Fruit fly (Drosophila melanogaster): Measurements from ENCODE around the gene CG3604.

CG3604 gene

DNA sequence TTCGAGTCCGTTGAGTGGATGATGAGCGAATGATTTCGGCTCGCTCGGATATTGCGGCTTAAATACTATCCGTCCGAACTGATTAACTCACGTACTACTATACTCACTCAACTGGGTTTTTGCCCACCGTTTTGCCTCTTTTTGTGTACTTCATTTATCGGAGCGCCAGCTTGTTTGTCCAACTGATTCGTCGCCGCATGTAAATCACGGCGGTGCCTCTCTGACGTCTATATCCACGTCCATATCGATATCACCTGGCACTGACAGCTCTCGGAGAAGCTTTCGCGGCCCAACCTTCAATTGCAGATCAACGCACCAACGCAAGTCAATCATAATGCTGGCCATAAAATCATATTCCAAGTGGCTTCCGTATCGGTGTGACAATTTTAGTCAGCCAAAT lies at the start of gene CG3604:
TSS of gene CG3604 (minus strand) at position 101 of the 400 bp plus-strand sequence.
- TF ChIP-seq noc (tag; optimal IDR thresholded peaks at IDR 0.05), result no peak

DNA sequence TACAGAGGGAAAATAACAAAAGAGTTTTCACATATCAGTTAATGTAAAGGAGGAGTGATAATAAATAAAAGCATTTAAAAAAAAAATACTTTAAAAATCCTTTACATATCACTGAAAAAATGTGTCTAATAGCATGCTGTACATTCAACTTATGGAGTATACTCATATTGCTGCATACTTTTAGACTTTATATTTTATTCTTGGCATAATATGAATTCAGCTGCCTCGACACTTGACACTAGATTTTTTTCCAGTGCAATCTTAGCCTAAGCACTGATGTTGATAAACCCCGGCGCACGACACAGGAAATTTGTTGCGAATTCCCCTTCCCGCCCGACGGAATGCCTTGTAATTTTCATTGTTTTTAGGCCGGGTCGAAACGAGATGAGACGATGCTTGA lies 42.8 kb upstream of the CG3604 start:
- TF ChIP-seq noc (tag; optimal IDR thresholded peaks at IDR 0.05), result no peak

dm6 chr2L:3737682-3738081 lies 40.0 kb upstream of the CG3604 start:
- no peak for TF ChIP-seq noc (tag; optimal IDR thresholded peaks at IDR 0.05)

- TF ChIP-seq noc (tag; optimal IDR thresholded peaks at IDR 0.05), result no peak
Observed at dm6 chr2L:3737003-3737662, 39.5 kb upstream of the CG3604 start.

DNA sequence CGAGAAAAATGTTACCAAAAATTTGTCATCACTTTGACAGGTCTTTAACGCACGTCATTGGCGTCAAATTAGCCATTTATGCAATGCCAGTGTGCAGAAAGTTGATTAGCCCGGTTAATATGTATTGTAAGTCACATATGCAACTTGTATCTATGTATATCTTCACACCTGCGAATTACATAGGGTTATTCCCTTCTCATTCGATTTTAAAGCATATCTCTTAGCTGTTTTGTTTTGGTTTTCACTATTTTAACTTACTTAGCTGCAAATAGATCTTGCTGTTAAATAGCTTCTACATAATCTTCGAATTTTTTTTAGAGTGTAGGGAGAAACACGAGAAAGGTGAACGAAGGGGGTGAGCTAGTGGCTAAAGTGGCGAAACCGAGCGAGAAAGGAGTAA lies 33.4 kb upstream of the CG3604 start:
- TF ChIP-seq noc (tag; optimal IDR thresholded peaks at IDR 0.05), result no peak

DNA sequence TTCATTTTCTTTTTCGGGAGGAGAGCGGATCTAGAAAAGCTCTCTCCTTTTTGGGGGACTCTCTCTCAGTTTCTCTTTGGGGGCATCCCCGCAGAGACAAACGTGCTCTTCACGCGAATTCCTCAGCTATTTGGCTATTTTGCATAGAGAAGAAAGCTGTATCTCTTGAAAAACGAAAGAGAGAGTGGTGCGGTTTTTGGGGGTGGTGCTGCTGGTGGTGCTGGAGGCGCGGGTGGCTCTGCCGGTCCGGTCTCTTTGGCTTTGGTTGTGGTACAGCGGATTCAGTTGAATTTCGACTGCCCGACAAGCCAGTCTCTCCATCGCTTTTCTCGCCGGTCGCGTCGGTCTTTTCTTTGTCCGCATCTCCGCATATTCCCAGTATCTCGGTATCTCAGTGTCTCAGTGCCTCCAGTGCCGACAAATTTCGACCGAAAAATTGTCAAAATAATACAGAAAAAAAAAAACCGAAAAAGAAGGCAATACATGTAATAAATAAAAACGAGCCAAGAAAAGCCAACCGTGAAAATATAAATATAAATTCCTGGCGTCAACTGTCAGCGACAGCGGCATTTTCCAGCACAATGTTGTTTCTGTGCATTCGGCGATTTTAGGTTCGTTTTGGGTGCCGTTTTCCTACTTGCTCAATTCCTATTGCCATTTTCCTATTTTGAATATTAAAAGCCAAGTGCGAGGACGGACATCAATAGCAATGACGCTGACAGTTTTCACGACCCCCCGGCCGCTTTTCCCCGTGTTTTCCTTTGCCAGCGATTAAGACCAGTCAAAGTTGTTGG lies 32.7 kb upstream of the CG3604 start, which contains the start of gene CG10019:
TSS of gene CG10019 (plus strand) at position 285 of the 794 bp plus-strand sequence.
- TF ChIP-seq noc (tag; optimal IDR thresholded peaks at IDR 0.05), result no peak

dm6 chr2L:3729635-3730034 lies 32.0 kb upstream of the CG3604 start:
- no peak for TF ChIP-seq noc (tag; optimal IDR thresholded peaks at IDR 0.05)

DNA sequence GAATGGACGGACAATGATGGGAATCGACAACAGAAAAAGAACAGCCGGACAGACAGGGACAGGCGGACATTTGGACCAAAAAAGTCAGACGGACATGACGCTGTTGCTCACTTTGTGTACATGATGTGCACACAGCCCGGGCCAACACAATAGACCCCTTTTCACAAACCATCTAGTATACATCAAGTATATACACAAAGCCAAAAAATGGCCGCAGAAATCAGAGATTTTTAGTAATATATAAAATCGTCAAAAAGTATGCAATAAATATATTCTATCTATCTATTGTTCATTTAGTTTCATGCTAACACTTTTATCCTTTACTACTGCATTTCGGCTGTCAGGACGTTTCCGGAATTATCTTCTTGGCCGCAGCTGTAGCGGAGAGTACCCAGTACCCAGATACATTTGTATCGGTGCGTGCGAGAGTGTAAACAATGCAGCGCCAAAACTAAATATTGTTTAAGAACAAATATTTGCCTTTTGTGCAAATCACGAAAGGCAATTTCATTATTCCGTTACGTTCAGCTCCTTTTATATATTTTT lies 21.8 kb upstream of the CG3604 start:
- TF ChIP-seq noc (tag; optimal IDR thresholded peaks at IDR 0.05), result no peak

dm6 chr2L:3717673-3718235 lies 20.1 kb upstream of the CG3604 start, which contains the start of the genes lectin-24A and Shaw:
Gene lectin-24A, minus strand, starts transcription at chr2L:3717773.
Gene Shaw, plus strand, starts transcription at chr2L:3718185.
- TF ChIP-seq noc (tag; optimal IDR thresholded peaks at IDR 0.05), result no peak

- TF ChIP-seq noc (tag; optimal IDR thresholded peaks at IDR 0.05), result no peak
Observed at dm6 chr2L:3713545-3714156, 16.0 kb upstream of the CG3604 start.

DNA sequence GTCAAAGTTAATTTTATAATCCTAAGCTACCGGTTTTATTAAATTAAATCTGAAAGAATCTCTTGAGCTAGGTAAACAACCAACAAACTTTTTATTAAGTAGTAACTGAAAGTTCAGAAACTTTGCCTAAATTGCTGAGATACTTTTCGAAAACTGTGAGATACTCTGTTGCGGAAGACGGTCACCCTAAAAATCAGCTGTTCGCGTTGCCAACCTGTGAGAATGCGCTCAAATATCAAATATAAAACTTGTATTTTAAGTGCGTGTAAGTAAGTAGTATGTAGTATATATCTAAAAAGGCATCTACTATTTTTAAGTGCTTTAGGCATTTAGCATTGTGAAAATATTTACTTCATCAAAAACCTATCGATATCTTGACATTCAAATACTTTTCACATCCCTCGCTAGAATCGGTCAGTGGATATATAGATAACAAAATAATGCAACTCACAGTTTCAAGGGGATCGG lies 15.3 kb upstream of the CG3604 start, which contains the start of the genes CG31955 and CG2818:
TSS of gene CG31955 (minus strand) at position 157 of the 468 bp plus-strand sequence.
TSS of gene CG2818 (plus strand) at position 412 of the 468 bp plus-strand sequence.
- TF ChIP-seq noc (tag; optimal IDR thresholded peaks at IDR 0.05), result no peak

- no peak for TF ChIP-seq noc (tag; optimal IDR thresholded peaks at IDR 0.05)
Observed at dm6 chr2L:3711665-3712064, 14.0 kb upstream of the CG3604 start, which contains the start of gene cutlet. Gene cutlet, minus strand, starts transcription at chr2L:3711748.

- no peak for TF ChIP-seq noc (tag; optimal IDR thresholded peaks at IDR 0.05)
Observed at dm6 chr2L:3706963-3707362, 9.3 kb upstream of the CG3604 start, which contains the start of gene CG31777. Gene CG31777, minus strand, starts transcription at chr2L:3707063.

DNA sequence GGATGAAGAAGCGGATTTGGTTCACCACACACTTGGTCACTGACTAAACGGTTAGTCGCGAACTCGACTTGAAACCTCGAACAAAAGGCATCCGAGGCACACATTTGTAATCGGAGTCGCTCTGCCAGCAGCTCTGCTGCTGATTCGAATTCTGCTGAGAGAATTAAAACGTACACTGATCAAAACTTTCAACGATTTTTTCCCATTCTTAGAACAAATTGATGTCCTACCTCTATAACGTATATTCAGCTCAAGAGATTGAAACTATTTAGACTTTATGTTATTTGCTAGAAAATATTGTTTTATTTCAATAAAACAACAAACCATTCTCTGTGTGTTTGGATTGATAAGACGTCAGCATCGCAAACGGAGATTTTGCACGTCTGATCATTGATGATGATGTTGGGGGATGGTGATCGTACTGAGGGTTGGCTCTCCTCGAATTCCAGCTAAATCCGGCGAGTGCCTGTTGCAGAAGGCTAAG lies 7.8 kb upstream of the CG3604 start, which contains the start of gene CG31778:
TSS of gene CG31778 (minus strand) at position 51 of the 484 bp plus-strand sequence.
- peak; percentile 77 for TF ChIP-seq noc (tag; optimal IDR thresholded peaks at IDR 0.05)

dm6 chr2L:3703260-3703659 lies 5.6 kb upstream of the CG3604 start, which contains the start of gene CG2816:
Gene CG2816, plus strand, starts transcription at chr2L:3703659.
- TF ChIP-seq noc (tag; optimal IDR thresholded peaks at IDR 0.05), result peak; percentile 94

Measured in whole organism, larva.